Fruit fly (Drosophila melanogaster): ENCODE results near the gene Ppm1.
A peak's percentile ranks its signal among the peaks of the same experiment; 100 is the strongest.

The Ppm1 gene

dm6 chr3L:617926-618325 is 36.8 kb downstream of the Ppm1 start:
- TF ChIP-seq CG11902 (GFP tag; optimal IDR thresholded peaks at IDR 0.05) (no peak), Eip93F (GFP tag; optimal IDR thresholded peaks at IDR 0.05) (no peak)

- TF ChIP-seq CG8319 (GFP tag; optimal IDR thresholded peaks at IDR 0.05) (peak; percentile 56), CG16779 (tag; optimal IDR thresholded peaks at IDR 0.05) (peak; percentile 57), CG11902 (GFP tag; optimal IDR thresholded peaks at IDR 0.05) (peak; percentile 64), CG8632 (GFP tag; optimal IDR thresholded peaks at IDR 0.05) (peak; percentile 81), CG3919 (GFP tag; optimal IDR thresholded peaks at IDR 0.05) (peak; percentile 86), salr (GFP tag; optimal IDR thresholded peaks at IDR 0.05) (peak; percentile 70 to 90), pdm3 (GFP tag; optimal IDR thresholded peaks at IDR 0.05) (peak; percentile 81), CG6854 (GFP tag; optimal IDR thresholded peaks at IDR 0.05) (peak; percentile 67), Sox102F (GFP tag; optimal IDR thresholded peaks at IDR 0.05) (peak; percentile 90), CG6808 (GFP tag; optimal IDR thresholded peaks at IDR 0.05) (peak; percentile 89), acj6 (GFP tag; optimal IDR thresholded peaks at IDR 0.05) (peak; percentile 87), Sox15 (GFP tag; optimal IDR thresholded peaks at IDR 0.05) (peak; percentile 76), CG6276 (GFP tag; optimal IDR thresholded peaks at IDR 0.05) (peak; percentile 59), CG6792 (GFP tag; optimal IDR thresholded peaks at IDR 0.05) (peak; percentile 87), Eip75B (GFP tag; optimal IDR thresholded peaks at IDR 0.05) (peak; percentile 90), Hr39 (GFP tag; optimal IDR thresholded peaks at IDR 0.05) (peak; percentile 93), CG11294 (GFP tag; IDR thresholded peaks at IDR 0.05) (no peak), Smox (GFP tag; optimal IDR thresholded peaks at IDR 0.05) (peak; percentile 92), CG9139 (GFP tag; optimal IDR thresholded peaks at IDR 0.05) (peak; percentile 60), Eip93F (GFP tag; optimal IDR thresholded peaks at IDR 0.05) (peak; percentile 74), CG3032 (tag; optimal IDR thresholded peaks at IDR 0.05) (peak; percentile 91), fd85E (GFP tag; optimal IDR thresholded peaks at IDR 0.05) (no peak), achi (GFP tag; optimal IDR thresholded peaks at IDR 0.05) (peak; percentile 85), lz (GFP tag; optimal IDR thresholded peaks at IDR 0.05) (peak; percentile 94), eg (GFP tag; IDR thresholded peaks at IDR 0.05) (no peak), CG10669 (GFP tag; optimal IDR thresholded peaks at IDR 0.05) (peak; percentile 80), cyc (GFP tag; optimal IDR thresholded peaks at IDR 0.05) (peak; percentile 93), Ets96B (tag; optimal IDR thresholded peaks at IDR 0.05) (peak; percentile 81), CG4318 (GFP tag; optimal IDR thresholded peaks at IDR 0.05) (peak; percentile 77), Ets21C (GFP tag; optimal IDR thresholded peaks at IDR 0.05) (peak; percentile 90), vri (GFP tag; optimal IDR thresholded peaks at IDR 0.05) (peak; percentile 73), Hr4 (GFP tag; optimal IDR thresholded peaks at IDR 0.05) (peak; percentile 64), CG15336 (GFP tag; IDR thresholded peaks at IDR 0.05) (peak; percentile 53), CG11762 (GFP tag; optimal IDR thresholded peaks at IDR 0.05; ENCODE audit: insufficient read depth) (peak; percentile 74), CG7368 (GFP tag; optimal IDR thresholded peaks at IDR 0.05) (peak; percentile 58), Sox14 (GFP tag; optimal IDR thresholded peaks at IDR 0.05) (peak; percentile 92), OdsH (GFP tag; optimal IDR thresholded peaks at IDR 0.05) (peak; percentile 82), Lpt (GFP tag; optimal IDR thresholded peaks at IDR 0.05) (peak; percentile 47), net (GFP tag; optimal IDR thresholded peaks at IDR 0.05) (peak; percentile 76), dsx (GFP tag; optimal IDR thresholded peaks at IDR 0.05; ENCODE audit: poor library complexity, severe bottlenecking) (peak; percentile 81), Met (GFP tag; optimal IDR thresholded peaks at IDR 0.05) (peak; percentile 95), esn (GFP tag; optimal IDR thresholded peaks at IDR 0.05) (peak; percentile 96), CG34406 (GFP tag; optimal IDR thresholded peaks at IDR 0.05) (peak; percentile 75), CG1621 (tag; optimal IDR thresholded peaks at IDR 0.05) (peak; percentile 69), Gug (GFP tag; IDR thresholded peaks at IDR 0.05) (0 out of 2 replicates have a peak, but pooled peaks have one; percentile 20), CG32006 (GFP tag; optimal IDR thresholded peaks at IDR 0.05) (peak; percentile 87), spab (GFP tag; optimal IDR thresholded peaks at IDR 0.05) (peak; percentile 86)
Measured at dm6 chr3L:618347-619272, 37.5 kb downstream of the Ppm1 start.
